Fruit fly (Drosophila melanogaster) whole organism, pupa: ENCODE data around the gene Shc.

ENCODE experiments used
- CG10348 ChIP-seq: fragments of 200-800 bp; sonication (Bioruptor generic); IDR thresholded peaks from 2 replicates; pipeline ENCODE4 v1.3.6; 2022; ENCODE audit warnings: missing biosample characterization, missing genetic modification characterization
- CG12605 ChIP-seq: fragments of 200-800 bp; sonication (Bioruptor generic); IDR thresholded peaks from 2 replicates; pipeline ENCODE4 v1.3.6; 2022; ENCODE audit warnings: missing biosample characterization, missing genetic modification characterization
- CG13204 ChIP-seq: fragments of 200-800 bp; sonication (Bioruptor generic); optimal IDR thresholded peaks from 2 replicates; lab custom pipeline; 2018; ENCODE audit warnings: missing biosample characterization, mild to moderate bottlenecking, missing genetic modification characterization, moderate library complexity
- CG14655 ChIP-seq: fragments of 200-800 bp; sonication (Bioruptor generic); optimal IDR thresholded peaks from 3 replicates; lab custom pipeline; 2017; ENCODE audit warnings: mild to moderate bottlenecking, missing biosample characterization, missing genetic modification reagents, missing genetic modification characterization
- CG15710 ChIP-seq: fragments of 200-800 bp; sonication (Bioruptor generic); optimal IDR thresholded peaks from 2 replicates; lab custom pipeline; 2018; ENCODE audit warnings: missing biosample characterization, mild to moderate bottlenecking, missing genetic modification characterization, moderate library complexity
- CG17806 ChIP-seq: fragments of 200-800 bp; sonication (Bioruptor generic); optimal IDR thresholded peaks from 2 replicates; lab custom pipeline; 2018; ENCODE audit warnings: missing biosample characterization, mild to moderate bottlenecking, missing genetic modification characterization, moderate library complexity
- CG32121 ChIP-seq: fragments of 200-800 bp; sonication (Bioruptor generic); IDR thresholded peaks from 2 replicates; pipeline ENCODE4 v1.3.6; 2022; ENCODE audit warnings: missing biosample characterization, missing genetic modification characterization
- CG34367 ChIP-seq: fragments of 200-800 bp; sonication (Bioruptor generic); optimal IDR thresholded peaks from 2 replicates; lab custom pipeline; 2018; ENCODE audit warnings: missing biosample characterization, mild to moderate bottlenecking, missing genetic modification characterization
- CG4496 ChIP-seq: fragments of 200-800 bp; sonication (Bioruptor generic); IDR thresholded peaks from 3 replicates; pipeline ENCODE4 v1.3.6; 2022; ENCODE audit warnings: missing biosample characterization, missing genetic modification characterization
- CG8159 ChIP-seq: fragments of 200-800 bp; sonication (Bioruptor generic); optimal IDR thresholded peaks from 3 replicates; lab custom pipeline; 2018; ENCODE audit warnings: missing biosample characterization, mild to moderate bottlenecking, missing genetic modification characterization, moderate library complexity
- CG8301 ChIP-seq: fragments of 200-800 bp; sonication (Bioruptor generic); optimal IDR thresholded peaks from 2 replicates; lab custom pipeline; 2018; ENCODE audit warnings: missing biosample characterization, mild to moderate bottlenecking, missing genetic modification characterization
- CG9948 ChIP-seq: fragments of 200-800 bp; sonication (Bioruptor generic); optimal IDR thresholded peaks from 2 replicates; lab custom pipeline; 2018; ENCODE audit warnings: missing biosample characterization, mild to moderate bottlenecking, missing genetic modification characterization, moderate library complexity
- D1 ChIP-seq: fragments of 200-800 bp; sonication (Bioruptor generic); optimal IDR thresholded peaks from 2 replicates; lab custom pipeline; 2018; ENCODE audit warnings: missing biosample characterization, mild to moderate bottlenecking, missing genetic modification characterization, moderate library complexity
- EcR ChIP-seq: fragments of 200-800 bp; sonication (Bioruptor generic); optimal IDR thresholded peaks from 3 replicates; lab custom pipeline; 2019; ENCODE audit warnings: missing biosample characterization, missing genetic modification characterization, mild to moderate bottlenecking, moderate library complexity, missing genetic modification reagents
- Ets98B ChIP-seq: fragments of 200-800 bp; sonication (Bioruptor generic); IDR thresholded peaks from 2 replicates; pipeline ENCODE4 v1.3.6; 2022; ENCODE audit warnings: missing biosample characterization, missing genetic modification characterization
- Pif1A ChIP-seq: fragments of 200-800 bp; sonication (Bioruptor generic); optimal IDR thresholded peaks from 3 replicates; lab custom pipeline; 2016; ENCODE audit warnings: missing biosample characterization, missing genetic modification characterization
- Pif1B ChIP-seq: fragments of 200-800 bp; sonication (Bioruptor generic); optimal IDR thresholded peaks from 3 replicates; lab custom pipeline; 2016; ENCODE audit warnings: missing biosample characterization, missing genetic modification characterization
- Snoo ChIP-seq: fragments of 200-800 bp; sonication (Bioruptor generic); optimal IDR thresholded peaks from 3 replicates; lab custom pipeline; 2017; ENCODE audit warnings: missing biosample characterization, mild to moderate bottlenecking, missing genetic modification characterization, inconsistent platforms
- fd96Ca ChIP-seq: fragments of 200-800 bp; sonication (Bioruptor generic); IDR thresholded peaks from 3 replicates; pipeline ENCODE4 v1.3.6; 2022; ENCODE audit warnings: missing biosample characterization, missing genetic modification characterization
- gl ChIP-seq: fragments of 200-800 bp; sonication (Bioruptor generic); optimal IDR thresholded peaks from 2 replicates; lab custom pipeline; 2018; ENCODE audit warnings: missing biosample characterization, mild to moderate bottlenecking, missing genetic modification characterization
- rn ChIP-seq: fragments of 200-800 bp; sonication (Bioruptor generic); IDR thresholded peaks from 2 replicates; pipeline ENCODE4 v1.3.6; 2022; ENCODE audit warnings: missing biosample characterization, missing genetic modification characterization

Shc gene

DNA sequence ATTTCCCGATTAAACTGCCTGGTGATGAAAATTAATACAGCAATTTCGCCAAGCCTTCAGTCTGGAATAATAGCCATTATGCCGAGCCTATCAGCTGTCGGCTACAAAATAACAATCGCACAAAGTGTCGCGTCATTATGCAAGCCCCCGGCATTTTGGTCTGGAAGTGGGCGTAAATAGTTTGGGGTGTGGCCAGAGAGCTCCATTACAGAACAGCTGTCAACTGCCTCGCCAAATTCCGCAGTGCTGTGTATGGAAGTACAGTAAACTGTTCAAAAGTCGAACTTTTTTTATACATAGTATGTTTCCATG lies 6.0 kb upstream of the Shc start:
- TF ChIP-seq CG12605 (GFP tag; lab: Robert Waterston, UW) = no peak
- no peak for TF ChIP-seq CG8301 (tag; lab: Kevin White, UChicago)

- TF ChIP-seq Snoo = no peak
- peak; percentile 15 for TF ChIP-seq EcR
- peak; percentile 6; the same call in 1 of the 3 replicates for TF ChIP-seq CG4496
Observed at dm6 chr3L:9421621-9422020, 5.2 kb upstream of the Shc start.

- TF ChIP-seq fd96Ca = no peak
- TF ChIP-seq Pif1A = no peak
- no peak for TF ChIP-seq CG12605 (GFP tag; lab: Robert Waterston, UW)
- no peak for TF ChIP-seq EcR
- no peak for TF ChIP-seq CG32121
- TF ChIP-seq CG14655 (GFP tag; lab: Kevin White, UChicago) = no peak
- TF ChIP-seq CG10348 (GFP tag; lab: Robert Waterston, UW) = no peak
- TF ChIP-seq CG9948 (tag; lab: Kevin White, UChicago) = no peak
- no peak for TF ChIP-seq D1 (tag; lab: Kevin White, UChicago)
- no peak for TF ChIP-seq Ets98B (GFP tag; lab: Robert Waterston, UW)
- TF ChIP-seq Pif1B (GFP tag; lab: Kevin White, UChicago) = no peak
- TF ChIP-seq Snoo = no peak
- TF ChIP-seq gl = no peak
- no peak for TF ChIP-seq CG34367 (tag; lab: Kevin White, UChicago)
- TF ChIP-seq CG13204 (GFP tag; lab: Kevin White, UChicago) = no peak
- no peak for TF ChIP-seq CG8301 (tag; lab: Kevin White, UChicago)
- TF ChIP-seq CG8159 = no peak
Observed at dm6 chr3L:9422135-9422534, 4.7 kb upstream of the Shc start.

DNA sequence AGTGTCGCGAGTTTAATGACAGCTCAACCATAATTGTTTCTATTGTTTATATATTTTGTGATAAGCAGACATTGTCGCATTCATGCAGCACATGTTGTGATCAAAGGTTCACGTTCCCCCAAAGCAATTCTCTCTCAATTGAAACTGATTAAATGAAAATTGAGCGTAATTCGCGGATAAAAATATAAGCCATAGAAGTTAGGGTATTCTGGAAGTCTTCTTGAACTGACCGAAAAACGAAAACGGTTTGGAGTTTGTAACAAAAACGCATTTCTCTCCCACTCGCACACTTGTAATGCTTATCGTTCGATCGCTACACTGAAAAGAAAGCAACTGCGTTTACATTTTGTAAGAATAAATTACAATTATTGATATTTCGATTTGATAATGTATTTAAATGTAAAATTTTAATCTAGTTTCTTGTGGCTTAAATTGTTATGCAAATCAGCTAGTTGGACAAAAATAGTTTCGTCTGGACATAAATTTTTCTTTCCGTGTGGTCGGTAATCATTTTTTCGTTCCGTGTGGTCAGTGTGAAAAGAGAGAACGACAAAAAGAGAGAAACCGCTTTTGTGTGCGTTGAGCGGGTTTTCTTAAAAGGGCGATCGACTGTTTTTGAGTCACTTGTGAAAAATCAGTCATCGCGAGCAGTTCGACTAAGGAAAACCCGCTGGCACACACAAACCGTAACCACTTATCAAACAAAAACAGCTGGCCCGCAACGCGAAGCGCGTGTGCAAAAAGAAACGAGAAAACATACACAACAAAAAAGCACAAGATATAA lies 4.0 kb upstream of the Shc start, which contains the start of gene aay:
Gene aay (plus strand): TSS at position 618 of the 784 bp plus-strand sequence.
- TF ChIP-seq gl (peak; percentile 94), CG32121 (peak; percentile 98), CG12605 (GFP tag; lab: Robert Waterston, UW) (peak; percentile 98), D1 (tag; lab: Kevin White, UChicago) (peak; percentile 98), rn (GFP tag; lab: Robert Waterston, UW) (peak; percentile 95), fd96Ca (peak; percentile 95), Ets98B (GFP tag; lab: Robert Waterston, UW) (peak; percentile 98), Pif1A (peak; percentile 99), CG10348 (GFP tag; lab: Robert Waterston, UW) (peak; percentile 87), CG13204 (GFP tag; lab: Kevin White, UChicago) (peak; percentile 91), CG8159 (peak; percentile 99), Pif1B (GFP tag; lab: Kevin White, UChicago) (peak; percentile 99), Snoo (peak; percentile 99), EcR (peak; percentile 87), CG15710 (tag; lab: Kevin White, UChicago) (peak; percentile 98), CG17806 (tag; lab: Kevin White, UChicago) (peak; percentile 99), CG4496 (peak; percentile 98), CG34367 (tag; lab: Kevin White, UChicago) (peak; percentile 97), CG14655 (GFP tag; lab: Kevin White, UChicago) (peak; percentile 97), CG9948 (tag; lab: Kevin White, UChicago) (peak; percentile 98), CG8301 (tag; lab: Kevin White, UChicago) (peak; percentile 97)

DNA sequence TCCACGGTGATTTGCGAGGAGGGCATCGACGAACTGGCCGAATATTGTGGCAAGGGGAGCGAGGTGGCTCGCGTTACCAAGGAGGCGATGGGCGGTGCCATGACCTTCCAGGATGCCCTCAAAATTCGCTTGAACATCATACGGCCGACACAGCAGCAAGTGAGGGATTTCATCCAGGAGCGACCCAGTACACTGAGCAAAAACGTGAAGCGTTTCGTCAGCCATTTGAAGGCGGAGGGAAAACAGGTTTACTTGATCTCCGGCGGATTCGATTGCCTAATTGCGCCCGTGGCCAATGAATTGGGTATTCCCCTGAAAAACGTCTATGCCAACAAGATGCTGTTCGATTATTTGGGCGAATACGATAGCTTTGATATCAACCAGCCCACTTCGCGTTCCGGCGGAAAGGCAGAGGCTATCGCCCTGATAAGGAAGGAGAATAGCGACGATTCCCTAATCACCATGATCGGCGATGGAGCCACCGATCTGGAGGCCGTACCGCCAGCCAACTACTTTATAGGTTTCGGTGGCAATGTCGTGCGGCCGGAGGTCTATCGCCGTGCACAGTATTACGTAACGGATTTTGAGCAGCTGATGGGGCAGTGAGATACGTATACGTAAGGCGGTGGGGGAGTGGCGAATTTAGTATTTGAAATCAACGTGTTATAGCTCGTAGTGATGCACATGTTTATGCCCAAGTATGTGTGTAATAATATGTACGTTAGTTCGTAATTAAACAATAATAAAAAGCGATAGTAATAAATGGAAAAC lies 2.9 kb upstream of the Shc start:
- TF ChIP-seq rn (GFP tag; lab: Robert Waterston, UW) (no peak), gl (no peak), Ets98B (GFP tag; lab: Robert Waterston, UW) (no peak), CG15710 (tag; lab: Kevin White, UChicago) (no peak), CG12605 (GFP tag; lab: Robert Waterston, UW) (no peak), CG8301 (tag; lab: Kevin White, UChicago) (no peak), fd96Ca (no peak)

dm6 chr3L:9424528-9424911 lies 2.3 kb upstream of the Shc start:
- no peak for TF ChIP-seq Pif1B (GFP tag; lab: Kevin White, UChicago)
- TF ChIP-seq Pif1A = peak; percentile 35
- no peak for TF ChIP-seq EcR
- 0 out of 2 replicates have a peak, but pooled peaks have one; percentile 29 for TF ChIP-seq CG12605 (GFP tag; lab: Robert Waterston, UW)
- no peak for TF ChIP-seq CG34367 (tag; lab: Kevin White, UChicago)
- peak; percentile 43; the same call in 1 of the 3 replicates for TF ChIP-seq CG4496
- peak; percentile 49 for TF ChIP-seq CG8301 (tag; lab: Kevin White, UChicago)
- no peak for TF ChIP-seq CG10348 (GFP tag; lab: Robert Waterston, UW)
- peak; percentile 24 for TF ChIP-seq Snoo
- peak; percentile 58 for TF ChIP-seq CG17806 (tag; lab: Kevin White, UChicago)
- TF ChIP-seq D1 (tag; lab: Kevin White, UChicago) = peak; percentile 4
- TF ChIP-seq fd96Ca = no peak
- TF ChIP-seq CG32121 = 0 out of 2 replicates have a peak, but pooled peaks have one; percentile 26
- no peak for TF ChIP-seq gl
- peak; percentile 9 for TF ChIP-seq CG8159
- TF ChIP-seq CG14655 (GFP tag; lab: Kevin White, UChicago) = peak; percentile 42
- peak; percentile 57; the same call in 1 of the 2 replicates for TF ChIP-seq Ets98B (GFP tag; lab: Robert Waterston, UW)
- TF ChIP-seq rn (GFP tag; lab: Robert Waterston, UW) = no peak
- peak; percentile 9 for TF ChIP-seq CG15710 (tag; lab: Kevin White, UChicago)
- TF ChIP-seq CG9948 (tag; lab: Kevin White, UChicago) = peak; percentile 12
- no peak for TF ChIP-seq CG13204 (GFP tag; lab: Kevin White, UChicago)
